Worm (Caenorhabditis elegans): Measurements from ENCODE around the gene ceh-58.
A peak's percentile ranks its signal among the peaks of the same experiment; 100 is the strongest.

Gene ceh-58

ce11 chrII:10369547-10370028 is at the start of gene ceh-58:
Gene ceh-58, minus strand, starts transcription at chrII:10369597.
- TF ChIP-seq ceh-9 (tag; optimal IDR thresholded peaks at IDR 0.05), result no peak
- TF ChIP-seq daf-12 (tag; optimal IDR thresholded peaks at IDR 0.05), result no peak
- no peak for TF ChIP-seq tbx-2 (tag; optimal IDR thresholded peaks at IDR 0.05)
- no peak for TF ChIP-seq unc-39 (tag; optimal IDR thresholded peaks at IDR 0.05)
- no peak for TF ChIP-seq nhr-25 (tag; optimal IDR thresholded peaks at IDR 0.05)
- TF ChIP-seq ztf-11 (tag; optimal IDR thresholded peaks at IDR 0.05), result no peak
- TF ChIP-seq nhr-11 (tag; optimal IDR thresholded peaks at IDR 0.05), result no peak
- no peak for TF ChIP-seq nfya-1 (tag; optimal IDR thresholded peaks at IDR 0.05; ENCODE audit: insufficient read depth)
- no peak for TF ChIP-seq ceh-82 (tag; optimal IDR thresholded peaks at IDR 0.05)
- no peak for TF ChIP-seq egl-5 (tag; optimal IDR thresholded peaks at IDR 0.05)
- no peak for TF ChIP-seq nhr-23 (tag; optimal IDR thresholded peaks at IDR 0.05)
- TF ChIP-seq skn-1 (tag; optimal IDR thresholded peaks at IDR 0.05), result no peak
- no peak for TF ChIP-seq nhr-76 (tag; optimal IDR thresholded peaks at IDR 0.05)
- TF ChIP-seq lin-39 (tag; optimal IDR thresholded peaks at IDR 0.05), result no peak
- TF ChIP-seq nhr-237 (tag; optimal IDR thresholded peaks at IDR 0.05), result no peak
- TF ChIP-seq nhr-77 (tag; optimal IDR thresholded peaks at IDR 0.05), result no peak
- no peak for TF ChIP-seq fkh-10 (GFP tag; optimal IDR thresholded peaks at IDR 0.05)
- no peak for TF ChIP-seq lin-15B (tag; optimal IDR thresholded peaks at IDR 0.05)

ce11 chrII:10416332-10416863 is 47.0 kb upstream of the ceh-58 start, which contains the start of gene eif-2A:
Gene eif-2A, plus strand, starts transcription at chrII:10416800.
- TF ChIP-seq nfya-1 (tag; optimal IDR thresholded peaks at IDR 0.05; ENCODE audit: insufficient read depth) (peak; percentile 51), ztf-11 (tag; optimal IDR thresholded peaks at IDR 0.05) (no peak), lin-15B (tag; optimal IDR thresholded peaks at IDR 0.05) (peak; percentile 27), fkh-2 (tag; optimal IDR thresholded peaks at IDR 0.05) (no peak), pha-4 (tag; optimal IDR thresholded peaks at IDR 0.05) (peak; percentile 44)

ce11 chrII:10410989-10411388 is 41.6 kb upstream of the ceh-58 start, which contains the start of gene E04D5.5:
Gene E04D5.5, plus strand, starts transcription at chrII:10411289.
- TF ChIP-seq tbx-2 (tag; optimal IDR thresholded peaks at IDR 0.05) (no peak), elt-1 (tag; optimal IDR thresholded peaks at IDR 0.05) (no peak), lsy-12 (tag; optimal IDR thresholded peaks at IDR 0.05) (no peak), egl-5 (tag; optimal IDR thresholded peaks at IDR 0.05) (no peak), elt-2 (tag; optimal IDR thresholded peaks at IDR 0.05) (no peak), mdl-1 (tag; optimal IDR thresholded peaks at IDR 0.05) (no peak), nhr-67 (tag; optimal IDR thresholded peaks at IDR 0.05) (no peak)

ce11 chrII:10402991-10403390 is 33.6 kb upstream of the ceh-58 start:
- no peak for TF ChIP-seq fkh-10 (GFP tag; optimal IDR thresholded peaks at IDR 0.05)
- TF ChIP-seq fkh-2 (tag; optimal IDR thresholded peaks at IDR 0.05), result no peak
- no peak for TF ChIP-seq unc-39 (tag; optimal IDR thresholded peaks at IDR 0.05)
- TF ChIP-seq pqm-1 (tag; optimal IDR thresholded peaks at IDR 0.05), result peak; percentile 50
- TF ChIP-seq zag-1 (tag; optimal IDR thresholded peaks at IDR 0.05), result no peak
- TF ChIP-seq lsy-12 (tag; optimal IDR thresholded peaks at IDR 0.05), result no peak
- TF ChIP-seq lin-15B (tag; optimal IDR thresholded peaks at IDR 0.05), result no peak
- peak; percentile 89 for TF ChIP-seq elt-2 (tag; optimal IDR thresholded peaks at IDR 0.05)
- no peak for TF ChIP-seq jun-1 (tag; optimal IDR thresholded peaks at IDR 0.05)

ce11 chrII:10396578-10396977 is 27.2 kb upstream of the ceh-58 start, which contains the start of gene T09F3.5:
Gene T09F3.5, plus strand, starts transcription at chrII:10396878.
- TF ChIP-seq nhr-43 (tag; optimal IDR thresholded peaks at IDR 0.05; ENCODE audit: poor library complexity, severe bottlenecking) (no peak), R02D3.7 (tag; optimal IDR thresholded peaks at IDR 0.05) (no peak), ztf-4 (tag; optimal IDR thresholded peaks at IDR 0.05) (no peak), elt-3 (tag; optimal IDR thresholded peaks at IDR 0.05) (no peak), fkh-2 (tag; optimal IDR thresholded peaks at IDR 0.05) (no peak), elt-1 (tag; optimal IDR thresholded peaks at IDR 0.05) (no peak), tbx-2 (tag; optimal IDR thresholded peaks at IDR 0.05) (no peak), ama-1 (optimal IDR thresholded peaks at IDR 0.05) (no peak), eor-1 (tag; optimal IDR thresholded peaks at IDR 0.05) (no peak), hmg-11 (tag; optimal IDR thresholded peaks at IDR 0.05) (no peak), sea-2 (GFP tag; optimal IDR thresholded peaks at IDR 0.05) (no peak), nhr-67 (tag; optimal IDR thresholded peaks at IDR 0.05) (no peak), elt-2 (tag; optimal IDR thresholded peaks at IDR 0.05) (no peak)
